Fruit fly (Drosophila melanogaster) S2 (cell line): ENCODE measurements around the gene CG42673.

Source experiments
- CG8478 ChIP-seq: fragments of >200 bp; optimal IDR thresholded peaks from 2 replicates; lab custom pipeline; 2018
- CTCF ChIP-seq, 2 experiments: fragments of >200 bp; optimal IDR thresholded peaks; 2 replicates each; lab custom pipeline; 2018

DNA sequence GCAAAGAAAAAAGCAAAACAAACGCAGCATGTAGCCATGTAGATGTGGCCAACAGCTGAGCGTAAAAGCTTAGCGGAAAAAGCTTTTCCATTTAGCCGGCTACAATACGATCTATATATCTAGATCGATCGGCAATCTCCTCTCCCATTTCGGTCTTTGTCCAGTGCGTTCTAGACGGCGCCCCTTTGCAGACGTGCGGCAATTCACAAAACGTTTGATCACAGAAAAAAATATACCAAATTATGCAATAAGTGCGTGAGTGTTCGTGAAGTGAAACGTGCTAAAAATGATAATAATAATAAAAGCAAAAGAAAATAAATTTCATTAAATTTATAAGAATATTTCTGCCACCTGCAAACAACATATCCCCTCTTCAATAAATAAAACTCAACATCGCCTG is 36.4 kb downstream of the CG42673 start:
- no peak for TF ChIP-seq CG8478 (lab: Kevin White, UChicago)
- TF ChIP-seq CTCF (optimal IDR thresholded peaks at IDR 0.05; lab: Kevin White, UChicago) = no peak
